Worm (Caenorhabditis elegans): ENCODE measurements around the gene oac-14.

Gene oac-14

DNA sequence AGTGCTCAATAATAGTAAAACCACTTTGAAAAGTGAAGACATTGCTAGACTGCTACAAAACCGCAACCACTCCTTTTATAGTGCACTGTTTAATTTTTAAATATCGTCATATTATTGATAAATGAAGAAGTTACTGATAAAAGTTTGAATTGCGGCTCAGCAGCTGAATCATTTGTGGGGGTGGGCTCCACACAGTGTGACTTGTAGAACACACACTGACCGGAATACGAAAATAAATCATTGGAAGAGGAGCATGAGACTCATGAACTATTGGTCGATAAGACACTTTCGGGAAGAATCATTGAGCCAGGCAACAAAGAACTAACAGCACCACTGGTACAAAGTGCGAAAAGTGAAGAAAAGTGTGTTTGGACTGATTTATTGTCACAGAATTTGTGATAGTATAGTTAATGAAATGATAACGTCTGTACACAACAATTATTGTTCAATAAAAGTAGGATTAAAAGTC is at the start of gene oac-14:
oac-14 (minus strand) TSS at position 51 of the 469 bp plus-strand sequence.
- no peak for TF ChIP-seq cog-1 (tag; optimal IDR thresholded peaks at IDR 0.05)
- TF ChIP-seq ref-1 (GFP tag; conservative IDR thresholded peaks at IDR 0.05): no peak
- no peak for TF ChIP-seq T22C8.4 (GFP tag; IDR thresholded peaks at IDR 0.05)
- TF ChIP-seq klf-2 (GFP tag; conservative IDR thresholded peaks at IDR 0.05): no peak
- TF ChIP-seq flt-1 (GFP tag; IDR thresholded peaks at IDR 0.05): no peak
- TF ChIP-seq med-1 (GFP tag; optimal IDR thresholded peaks at IDR 0.05; ENCODE audit: insufficient read depth): no peak
- no peak for TF ChIP-seq tab-1 (GFP tag; IDR thresholded peaks at IDR 0.05)

DNA sequence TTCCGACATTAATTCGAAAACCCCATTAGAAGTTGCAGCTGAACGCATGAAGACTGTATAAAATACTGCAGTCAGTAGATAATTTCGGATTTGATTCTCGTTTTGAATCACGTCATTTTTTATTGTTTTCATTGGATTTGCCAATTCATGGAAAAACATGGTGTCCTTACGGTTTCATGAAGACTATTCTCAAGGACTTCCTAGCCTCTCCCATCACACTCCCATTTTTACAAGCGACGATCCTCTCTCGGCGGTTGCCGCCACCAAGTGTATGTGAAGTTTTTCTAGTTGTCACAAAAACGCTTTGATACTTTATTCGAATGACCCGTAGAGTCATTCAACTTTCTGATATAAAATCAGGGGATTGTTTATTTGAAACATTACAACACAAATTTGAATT is 48.0 kb upstream of the oac-14 start:
- TF ChIP-seq klf-2 (GFP tag; conservative IDR thresholded peaks at IDR 0.05) (0 out of 2 replicates have a peak, but pooled peaks have one; percentile 12), T22C8.4 (GFP tag; IDR thresholded peaks at IDR 0.05) (no peak), cog-1 (tag; optimal IDR thresholded peaks at IDR 0.05) (no peak)

DNA sequence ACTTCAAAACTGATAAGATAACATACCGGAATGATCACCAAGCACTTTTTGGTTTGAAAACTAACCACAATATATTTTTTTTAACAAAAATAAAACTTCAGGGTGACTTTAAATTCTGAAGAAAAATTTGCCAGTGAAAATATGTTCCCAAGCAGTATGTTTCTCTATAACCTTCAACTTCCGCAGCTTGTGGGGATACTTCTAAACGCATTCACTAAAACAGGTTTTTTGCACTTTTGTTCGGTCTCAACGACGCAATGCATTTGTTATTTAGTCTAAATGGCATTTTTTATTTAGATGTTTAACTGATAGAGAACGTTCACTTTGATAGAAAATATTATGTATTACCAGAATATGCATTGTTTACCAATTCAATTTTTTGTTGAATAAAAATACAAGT is 47.4 kb upstream of the oac-14 start:
- no peak for TF ChIP-seq T22C8.4 (GFP tag; IDR thresholded peaks at IDR 0.05)
- TF ChIP-seq ref-1 (GFP tag; conservative IDR thresholded peaks at IDR 0.05): no peak
- TF ChIP-seq tab-1 (GFP tag; IDR thresholded peaks at IDR 0.05): no peak
- no peak for TF ChIP-seq flt-1 (GFP tag; IDR thresholded peaks at IDR 0.05)
- TF ChIP-seq klf-2 (GFP tag; conservative IDR thresholded peaks at IDR 0.05): no peak
- no peak for TF ChIP-seq med-1 (GFP tag; optimal IDR thresholded peaks at IDR 0.05; ENCODE audit: insufficient read depth)
- no peak for TF ChIP-seq ztf-29 (GFP tag; IDR thresholded peaks at IDR 0.05)
- no peak for TF ChIP-seq cog-1 (tag; optimal IDR thresholded peaks at IDR 0.05)
- TF ChIP-seq ztf-23 (GFP tag; IDR thresholded peaks at IDR 0.05): no peak

ce11 chrX:10188493-10188895 is 46.7 kb upstream of the oac-14 start:
- no peak for TF ChIP-seq ztf-29 (GFP tag; IDR thresholded peaks at IDR 0.05)
- peak; percentile 80 for TF ChIP-seq flt-1 (GFP tag; IDR thresholded peaks at IDR 0.05)
- 0 out of 2 replicates have a peak, but pooled peaks have one; percentile 57 for TF ChIP-seq ztf-23 (GFP tag; IDR thresholded peaks at IDR 0.05)
- peak; percentile 79 for TF ChIP-seq cog-1 (tag; optimal IDR thresholded peaks at IDR 0.05)
- TF ChIP-seq ref-1 (GFP tag; conservative IDR thresholded peaks at IDR 0.05): no peak

ce11 chrX:10184708-10185107 is 42.9 kb upstream of the oac-14 start:
- TF ChIP-seq ztf-23 (GFP tag; IDR thresholded peaks at IDR 0.05): no peak
- no peak for TF ChIP-seq cog-1 (tag; optimal IDR thresholded peaks at IDR 0.05)
- TF ChIP-seq ref-1 (GFP tag; conservative IDR thresholded peaks at IDR 0.05): no peak
- no peak for TF ChIP-seq klf-2 (GFP tag; conservative IDR thresholded peaks at IDR 0.05)
- no peak for TF ChIP-seq med-1 (GFP tag; optimal IDR thresholded peaks at IDR 0.05; ENCODE audit: insufficient read depth)
- no peak for TF ChIP-seq flt-1 (GFP tag; IDR thresholded peaks at IDR 0.05)
- TF ChIP-seq tab-1 (GFP tag; IDR thresholded peaks at IDR 0.05): no peak
- TF ChIP-seq T22C8.4 (GFP tag; IDR thresholded peaks at IDR 0.05): no peak
- no peak for TF ChIP-seq ztf-29 (GFP tag; IDR thresholded peaks at IDR 0.05)

- no peak for TF ChIP-seq ztf-23 (GFP tag; IDR thresholded peaks at IDR 0.05)
Observed at ce11 chrX:10183695-10184094, 41.9 kb upstream of the oac-14 start, which contains the start of gene arrd-28. Gene arrd-28, plus strand, starts transcription at chrX:10183995.

DNA sequence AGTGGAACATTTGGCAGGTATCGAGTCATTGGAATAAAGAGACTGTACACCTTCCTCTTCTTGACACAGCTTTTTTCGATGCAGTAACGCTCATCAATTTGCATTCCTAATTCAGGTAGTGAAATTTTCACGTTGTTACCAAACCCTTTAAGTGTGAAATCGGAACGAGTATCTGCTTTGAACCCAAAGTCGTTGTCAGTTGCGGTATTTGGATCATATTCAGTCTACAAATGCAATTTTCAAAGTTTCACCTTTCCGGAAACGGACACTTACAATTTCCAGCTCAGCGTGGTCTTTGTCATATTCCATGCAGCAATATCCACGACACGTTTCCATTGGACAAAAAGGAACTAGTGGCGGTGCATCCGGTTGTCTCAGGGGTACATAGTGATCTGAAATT is 40.8 kb upstream of the oac-14 start:
- TF ChIP-seq flt-1 (GFP tag; IDR thresholded peaks at IDR 0.05) (no peak), ref-1 (GFP tag; conservative IDR thresholded peaks at IDR 0.05) (no peak), ztf-29 (GFP tag; IDR thresholded peaks at IDR 0.05) (no peak), cog-1 (tag; optimal IDR thresholded peaks at IDR 0.05) (no peak), klf-2 (GFP tag; conservative IDR thresholded peaks at IDR 0.05) (no peak), ztf-23 (GFP tag; IDR thresholded peaks at IDR 0.05) (no peak), med-1 (GFP tag; optimal IDR thresholded peaks at IDR 0.05; ENCODE audit: insufficient read depth) (no peak), T22C8.4 (GFP tag; IDR thresholded peaks at IDR 0.05) (no peak), tab-1 (GFP tag; IDR thresholded peaks at IDR 0.05) (no peak)

DNA sequence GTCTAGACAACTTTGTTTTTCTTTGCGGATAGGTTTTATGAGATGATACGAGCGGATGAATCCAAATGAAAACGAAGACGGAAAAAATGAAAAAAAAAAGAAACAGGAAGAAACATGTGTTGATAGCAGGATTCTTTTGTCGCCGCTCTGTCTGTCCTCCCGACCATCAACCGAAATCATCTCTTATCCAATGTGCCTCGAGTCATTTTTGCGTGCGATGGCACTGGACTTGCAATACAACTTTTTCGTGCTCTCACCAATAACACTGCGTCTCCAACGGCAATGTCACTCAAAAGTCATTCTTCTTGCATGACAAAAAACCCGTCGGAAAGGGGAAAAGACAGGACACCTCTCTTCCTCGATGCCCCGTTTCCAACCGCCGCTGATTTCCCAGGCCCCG is 34.5 kb upstream of the oac-14 start, which contains the start of gene ncs-4:
ncs-4 (plus strand) TSS at position 227 of the 400 bp plus-strand sequence.
- no peak for TF ChIP-seq ztf-29 (GFP tag; IDR thresholded peaks at IDR 0.05)
- no peak for TF ChIP-seq ztf-23 (GFP tag; IDR thresholded peaks at IDR 0.05)
- TF ChIP-seq med-1 (GFP tag; optimal IDR thresholded peaks at IDR 0.05; ENCODE audit: insufficient read depth): no peak
- no peak for TF ChIP-seq flt-1 (GFP tag; IDR thresholded peaks at IDR 0.05)
- no peak for TF ChIP-seq ref-1 (GFP tag; conservative IDR thresholded peaks at IDR 0.05)
- no peak for TF ChIP-seq T22C8.4 (GFP tag; IDR thresholded peaks at IDR 0.05)
- no peak for TF ChIP-seq tab-1 (GFP tag; IDR thresholded peaks at IDR 0.05)
- TF ChIP-seq cog-1 (tag; optimal IDR thresholded peaks at IDR 0.05): no peak
- no peak for TF ChIP-seq klf-2 (GFP tag; conservative IDR thresholded peaks at IDR 0.05)

DNA sequence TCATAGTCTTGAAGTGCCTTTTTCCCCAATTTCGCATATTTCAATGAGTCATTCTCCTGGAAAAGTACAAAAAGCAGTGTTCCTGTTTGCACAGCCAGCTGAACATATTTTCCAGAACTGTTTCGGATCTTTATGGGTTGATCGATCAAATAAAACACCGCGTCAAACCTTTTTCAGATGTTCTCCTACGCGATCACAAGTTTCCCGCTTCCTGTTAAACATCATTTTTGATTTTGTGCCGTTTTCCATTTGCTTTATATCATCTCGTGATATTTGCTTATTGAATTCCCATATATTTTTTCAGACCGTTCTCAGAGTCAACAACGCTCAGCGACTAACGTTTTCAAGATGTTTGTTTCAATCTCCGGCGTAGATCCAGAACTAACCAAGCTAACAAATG is 32.9 kb upstream of the oac-14 start, which contains the start of gene C07A4.3:
C07A4.3 (plus strand) TSS at position 301 of the 400 bp plus-strand sequence.
- no peak for TF ChIP-seq ref-1 (GFP tag; conservative IDR thresholded peaks at IDR 0.05)
- TF ChIP-seq klf-2 (GFP tag; conservative IDR thresholded peaks at IDR 0.05): no peak
- no peak for TF ChIP-seq flt-1 (GFP tag; IDR thresholded peaks at IDR 0.05)

DNA sequence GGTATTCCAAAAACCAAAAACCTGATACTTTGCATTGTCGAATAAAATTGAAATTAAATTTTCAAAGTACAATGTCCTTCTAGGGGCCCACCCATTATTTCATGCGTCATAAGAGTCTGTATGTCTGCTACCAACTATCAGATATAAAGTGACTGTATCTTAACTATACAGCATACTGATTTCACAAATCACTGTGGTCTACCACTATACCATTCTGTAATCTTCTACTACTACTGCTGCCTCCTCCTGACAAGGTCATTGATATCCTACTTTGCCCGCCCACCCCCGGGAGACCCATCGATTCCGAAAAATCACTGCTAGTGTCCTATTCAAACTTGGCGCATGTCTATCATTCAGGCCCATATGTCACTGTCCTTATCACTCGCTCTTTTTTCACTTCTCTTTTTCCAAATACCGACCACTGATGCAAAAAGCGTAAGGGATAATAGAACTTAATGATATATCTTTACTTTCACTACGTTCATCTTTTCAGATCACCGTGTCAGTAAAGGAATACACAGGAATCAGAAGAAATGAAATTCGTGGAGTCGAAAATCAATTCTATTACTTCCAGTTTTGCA is 30.3 kb upstream of the oac-14 start, which contains the start of gene C07A4.2:
C07A4.2 (plus strand) TSS at position 195 of the 581 bp plus-strand sequence.
- TF ChIP-seq T22C8.4 (GFP tag; IDR thresholded peaks at IDR 0.05) (no peak), flt-1 (GFP tag; IDR thresholded peaks at IDR 0.05) (no peak), klf-2 (GFP tag; conservative IDR thresholded peaks at IDR 0.05) (no peak), ztf-29 (GFP tag; IDR thresholded peaks at IDR 0.05) (no peak), tab-1 (GFP tag; IDR thresholded peaks at IDR 0.05) (no peak), ztf-23 (GFP tag; IDR thresholded peaks at IDR 0.05) (no peak), cog-1 (tag; optimal IDR thresholded peaks at IDR 0.05) (no peak), ref-1 (GFP tag; conservative IDR thresholded peaks at IDR 0.05) (no peak), med-1 (GFP tag; optimal IDR thresholded peaks at IDR 0.05; ENCODE audit: insufficient read depth) (no peak)

All from whole organism, midembryonic.